Fruit fly (Drosophila melanogaster) whole organism, embryonic: Measurements from ENCODE around the gene CG8236.
A peak's percentile ranks its signal among the peaks of the same experiment; 100 is the strongest.

Experiments
- Atf3 ChIP-seq: fragments of 200-800 bp; sonication (Bioruptor generic); optimal IDR thresholded peaks from 3 replicates; lab custom pipeline; 2016; ENCODE audit warnings: missing biosample characterization, missing genetic modification characterization
- Bgb ChIP-seq: fragments of 200-800 bp; sonication (Bioruptor generic); IDR thresholded peaks from 2 replicates; pipeline ENCODE4 v1.3.6; 2022; ENCODE audit warnings: missing biosample characterization, missing genetic modification characterization; ENCODE audit not compliant: partially characterized antibody
- CG10274 ChIP-seq: fragments of 200-800 bp; sonication (Bioruptor generic); optimal IDR thresholded peaks from 3 replicates; lab custom pipeline; 2017; ENCODE audit warnings: missing biosample characterization, mild to moderate bottlenecking, missing genetic modification characterization
- CG10959 ChIP-seq: fragments of 200-800 bp; sonication (Bioruptor generic); IDR thresholded peaks from 2 replicates; pipeline ENCODE4 v1.3.6; 2022; ENCODE audit warnings: missing biosample characterization, missing genetic modification characterization
- CG11398 ChIP-seq: fragments of 200-800 bp; sonication (Bioruptor generic); optimal IDR thresholded peaks from 2 replicates; lab custom pipeline; 2016; ENCODE audit warnings: missing biosample characterization, missing genetic modification characterization
- CG11504 ChIP-seq: fragments of 200-800 bp; sonication (Bioruptor generic); optimal IDR thresholded peaks from 3 replicates; lab custom pipeline; 2019; ENCODE audit warnings: missing biosample characterization, mild to moderate bottlenecking, missing genetic modification characterization, moderate library complexity
- CG13424 ChIP-seq: fragments of 200-800 bp; sonication (Bioruptor generic); optimal IDR thresholded peaks from 2 replicates; lab custom pipeline; 2019; ENCODE audit warnings: missing biosample characterization, mild to moderate bottlenecking, missing genetic modification characterization, moderate library complexity
- CG17328 ChIP-seq: fragments of 200-800 bp; sonication (Bioruptor generic); IDR thresholded peaks from 2 replicates; pipeline ENCODE4 v1.3.6; 2022; ENCODE audit warnings: missing biosample characterization, missing genetic modification characterization
- CG18011 ChIP-seq: fragments of 200-800 bp; sonication (Bioruptor generic); optimal IDR thresholded peaks from 2 replicates; lab custom pipeline; 2017; ENCODE audit warnings: missing biosample characterization, missing genetic modification characterization, mild to moderate bottlenecking, moderate library complexity, missing genotype
- CG2129 ChIP-seq: fragments of 200-800 bp; sonication (Bioruptor generic); IDR thresholded peaks from 2 replicates; pipeline ENCODE4 v1.3.6; 2022; ENCODE audit warnings: missing biosample characterization, missing genetic modification characterization; ENCODE audit not compliant: partially characterized antibody
- CG3065 ChIP-seq: fragments of 200-800 bp; sonication (Bioruptor generic); optimal IDR thresholded peaks from 2 replicates; lab custom pipeline; 2016; ENCODE audit warnings: missing biosample characterization, missing genetic modification characterization
- CG3407 ChIP-seq: fragments of 200-800 bp; sonication (Bioruptor generic); optimal IDR thresholded peaks from 2 replicates; lab custom pipeline; 2018; ENCODE audit warnings: missing biosample characterization, mild to moderate bottlenecking, missing genetic modification characterization
- CG4617 ChIP-seq: fragments of 200-800 bp; sonication (Bioruptor generic); optimal IDR thresholded peaks from 3 replicates; lab custom pipeline; 2016; ENCODE audit warnings: missing biosample characterization, missing genetic modification characterization, borderline replicate concordance
- CG5245 ChIP-seq: fragments of 200-800 bp; sonication (Bioruptor generic); optimal IDR thresholded peaks from 3 replicates; lab custom pipeline; 2016; ENCODE audit warnings: missing biosample characterization, missing genetic modification characterization
- CG6765 ChIP-seq: fragments of 200-800 bp; sonication (Bioruptor generic); optimal IDR thresholded peaks from 3 replicates; lab custom pipeline; 2017; ENCODE audit warnings: missing biosample characterization, mild to moderate bottlenecking, missing genetic modification characterization
- CG6813 ChIP-seq: fragments of 200-800 bp; sonication (Bioruptor generic); optimal IDR thresholded peaks from 2 replicates; lab custom pipeline; 2017; ENCODE audit warnings: missing biosample characterization, missing genetic modification characterization, mild to moderate bottlenecking, moderate library complexity, missing genetic modification reagents
- CG8765 ChIP-seq: fragments of 200-800 bp; sonication (Bioruptor generic); IDR thresholded peaks from 2 replicates; pipeline ENCODE4 v1.3.6; 2022; ENCODE audit warnings: missing biosample characterization, missing genetic modification characterization
- CG8944 ChIP-seq: fragments of 200-800 bp; sonication (Bioruptor generic); optimal IDR thresholded peaks from 3 replicates; lab custom pipeline; 2016; ENCODE audit warnings: missing biosample characterization, missing genetic modification characterization
- CG9876 ChIP-seq: fragments of 200-800 bp; sonication (Bioruptor generic); optimal IDR thresholded peaks from 2 replicates; lab custom pipeline; 2016; ENCODE audit warnings: missing biosample characterization, missing genetic modification characterization
- CG9932 ChIP-seq: fragments of 200-800 bp; sonication (Bioruptor generic); IDR thresholded peaks from 2 replicates; pipeline ENCODE4 v1.3.6; 2022; ENCODE audit warnings: missing biosample characterization, missing genetic modification characterization
- CHES-1-like ChIP-seq: fragments of 200-800 bp; sonication (Bioruptor generic); optimal IDR thresholded peaks from 2 replicates; lab custom pipeline; 2016; ENCODE audit warnings: missing biosample characterization, missing genetic modification characterization
- Dll ChIP-seq: fragments of 200-800 bp; sonication (Bioruptor generic); IDR thresholded peaks from 4 replicates; pipeline ENCODE4 v1.3.6; 2022; ENCODE audit warnings: missing biosample characterization, missing genetic modification characterization; ENCODE audit not compliant: partially characterized antibody
- Hand ChIP-seq: fragments of 200-800 bp; sonication (Bioruptor generic); optimal IDR thresholded peaks from 2 replicates; lab custom pipeline; 2017; ENCODE audit warnings: mild to moderate bottlenecking, missing biosample characterization, missing genetic modification reagents, missing genetic modification characterization
- Hmx ChIP-seq: fragments of 200-800 bp; sonication (Bioruptor generic); optimal IDR thresholded peaks from 2 replicates; lab custom pipeline; 2016; ENCODE audit warnings: missing biosample characterization, missing genetic modification characterization
- Hr39 ChIP-seq: fragments of >200 bp; optimal IDR thresholded peaks from 2 replicates; lab custom pipeline; 2017
- Kr ChIP-seq: fragments of 200-800 bp; sonication (Bioruptor generic); optimal IDR thresholded peaks from 2 replicates; lab custom pipeline; 2017; ENCODE audit warnings: missing biosample characterization, mild to moderate bottlenecking, missing genetic modification characterization
- Oaz ChIP-seq: fragments of 200-800 bp; sonication (Bioruptor generic); IDR thresholded peaks from 2 replicates; pipeline ENCODE4 v1.3.6; 2022; ENCODE audit warnings: missing biosample characterization, missing genetic modification characterization
- Optix ChIP-seq: fragments of 200-800 bp; sonication (Bioruptor generic); IDR thresholded peaks from 3 replicates; pipeline ENCODE4 v1.3.6; 2022; ENCODE audit warnings: missing biosample characterization, missing genetic modification characterization
- Sox102F ChIP-seq: fragments of 200-800 bp; sonication (Bioruptor generic); optimal IDR thresholded peaks from 2 replicates; lab custom pipeline; 2018; ENCODE audit warnings: missing biosample characterization, mild to moderate bottlenecking, missing genetic modification characterization, moderate library complexity
- Spps ChIP-seq: fragments of 200-800 bp; sonication (Bioruptor generic); optimal IDR thresholded peaks from 2 replicates; lab custom pipeline; 2018; ENCODE audit warnings: missing biosample characterization, mild to moderate bottlenecking, missing genetic modification characterization
- TFAM ChIP-seq: fragments of 200-800 bp; sonication (Bioruptor generic); optimal IDR thresholded peaks from 2 replicates; lab custom pipeline; 2017; ENCODE audit warnings: missing biosample characterization, missing genetic modification characterization, inconsistent platforms
- ab ChIP-seq: fragments of 200-800 bp; sonication (Bioruptor generic); optimal IDR thresholded peaks from 2 replicates; lab custom pipeline; 2016; ENCODE audit warnings: missing biosample characterization, missing genetic modification characterization
- ac ChIP-seq: fragments of 200-800 bp; sonication (Bioruptor generic); optimal IDR thresholded peaks from 3 replicates; lab custom pipeline; 2017; ENCODE audit warnings: missing biosample characterization, mild to moderate bottlenecking, missing genetic modification characterization
- ara ChIP-seq: fragments of 200-800 bp; sonication (Bioruptor generic); IDR thresholded peaks from 2 replicates; pipeline ENCODE4 v1.3.6; 2022; ENCODE audit warnings: missing biosample characterization, missing genetic modification characterization
- chinmo ChIP-seq: fragments of 200-800 bp; sonication (Bioruptor generic); IDR thresholded peaks from 4 replicates; pipeline ENCODE4 v1.3.6; 2022; ENCODE audit warnings: missing biosample characterization, missing genetic modification characterization; ENCODE audit not compliant: partially characterized antibody
- corto ChIP-seq: fragments of 200-800 bp; sonication (Bioruptor generic); optimal IDR thresholded peaks from 2 replicates; lab custom pipeline; 2016; ENCODE audit warnings: missing biosample characterization, mild to moderate bottlenecking, missing genetic modification characterization, moderate library complexity
- fru ChIP-seq: fragments of >200 bp; optimal IDR thresholded peaks from 2 replicates; lab custom pipeline; 2017
- gce ChIP-seq: fragments of 200-800 bp; sonication (Bioruptor generic); IDR thresholded peaks from 3 replicates; pipeline ENCODE4 v1.3.6; 2022; ENCODE audit warnings: missing biosample characterization, missing genetic modification characterization
- gem ChIP-seq: fragments of 200-800 bp; sonication (Bioruptor generic); optimal IDR thresholded peaks from 2 replicates; lab custom pipeline; 2019; ENCODE audit warnings: missing biosample characterization, mild to moderate bottlenecking, missing genetic modification characterization, moderate library complexity
- grn ChIP-seq: fragments of 200-800 bp; sonication (Bioruptor generic); optimal IDR thresholded peaks from 3 replicates; lab custom pipeline; 2017; ENCODE audit warnings: missing biosample characterization, missing genetic modification characterization
- ham ChIP-seq: fragments of 200-800 bp; sonication (Bioruptor generic); IDR thresholded peaks from 2 replicates; pipeline ENCODE4 v1.3.6; 2022; ENCODE audit warnings: missing biosample characterization, missing genetic modification characterization
- jumu ChIP-seq: fragments of 200-800 bp; sonication (Bioruptor generic); optimal IDR thresholded peaks from 3 replicates; lab custom pipeline; 2016; ENCODE audit warnings: missing biosample characterization, missing genetic modification characterization
- kay ChIP-seq: fragments of 200-800 bp; sonication (Bioruptor generic); optimal IDR thresholded peaks from 2 replicates; lab custom pipeline; 2016; ENCODE audit warnings: missing biosample characterization, missing genetic modification characterization
- kni ChIP-seq: fragments of 200-800 bp; sonication (Bioruptor generic); optimal IDR thresholded peaks from 3 replicates; lab custom pipeline; 2017; ENCODE audit warnings: mild to moderate bottlenecking, missing biosample characterization, missing genetic modification reagents, missing genetic modification characterization
- lmd ChIP-seq: fragments of 200-800 bp; sonication (Bioruptor generic); IDR thresholded peaks from 2 replicates; pipeline ENCODE4 v1.3.6; 2022; ENCODE audit warnings: missing biosample characterization, missing genetic modification characterization
- mld ChIP-seq: fragments of 200-800 bp; sonication (Bioruptor generic); IDR thresholded peaks from 3 replicates; pipeline ENCODE4 v1.3.6; 2022; ENCODE audit warnings: missing biosample characterization, missing genetic modification characterization; ENCODE audit not compliant: partially characterized antibody
- otp ChIP-seq: fragments of 200-800 bp; sonication (Bioruptor generic); IDR thresholded peaks from 3 replicates; pipeline ENCODE4, ENCODE4 v1.3.6; 2022; ENCODE audit warnings: missing biosample characterization, missing genetic modification characterization
- schlank ChIP-seq: fragments of 200-800 bp; sonication (Bioruptor generic); optimal IDR thresholded peaks from 2 replicates; lab custom pipeline; 2018; ENCODE audit warnings: missing biosample characterization, mild to moderate bottlenecking, missing genetic modification characterization
- slbo ChIP-seq: fragments of 200-800 bp; sonication (Bioruptor generic); IDR thresholded peaks from 2 replicates; pipeline ENCODE4 v1.3.6; 2022; ENCODE audit warnings: missing biosample characterization, missing genetic modification characterization
- slp2 ChIP-seq: fragments of 200-800 bp; sonication (Bioruptor generic); optimal IDR thresholded peaks from 2 replicates; lab custom pipeline; 2016; ENCODE audit warnings: missing biosample characterization, missing genetic modification characterization

CG8236 gene

DNA sequence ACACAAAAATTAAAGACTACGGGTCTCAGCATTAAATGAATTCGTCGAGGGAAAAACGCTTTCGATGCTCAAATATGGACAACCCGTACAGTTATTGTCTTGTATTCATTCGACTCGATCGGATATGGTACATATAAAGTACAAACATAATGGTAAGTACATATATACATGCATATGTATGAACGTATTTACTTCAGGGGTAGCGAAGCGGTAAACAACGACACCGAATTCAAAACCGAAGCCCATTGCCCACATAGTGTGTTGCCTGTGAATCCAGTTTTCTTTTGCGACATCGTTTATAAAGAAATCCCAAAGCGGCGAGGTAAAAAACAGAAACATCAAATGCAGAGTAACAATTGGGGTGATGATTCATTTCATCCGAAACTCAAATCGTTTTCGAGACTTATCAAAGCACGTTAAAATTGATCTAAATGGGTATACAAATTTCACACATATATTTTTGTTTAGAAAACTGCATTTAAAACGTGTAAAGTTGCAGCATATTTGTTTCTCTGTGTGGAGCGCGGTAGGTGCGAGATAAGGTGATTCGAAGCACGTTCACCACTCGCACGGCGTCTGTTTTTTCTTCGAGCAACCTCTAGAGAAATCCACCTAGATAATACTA lies 43.3 kb downstream of the CG8236 start (continued):
- 0 out of 3 replicates have a peak, but pooled peaks have one; percentile 24 for TF ChIP-seq otp (GFP tag; lab: Robert Waterston, UW)
- TF ChIP-seq kay: peak; percentile 64
- no peak for TF ChIP-seq CG10274 (GFP tag; lab: Kevin White, UChicago)
- TF ChIP-seq ab: no peak
- TF ChIP-seq CG9932 (GFP tag; lab: Robert Waterston, UW): peak; percentile 73
- TF ChIP-seq jumu (GFP tag; lab: Kevin White, UChicago): peak; percentile 12
- no peak for TF ChIP-seq fru (lab: Kevin White, UChicago)
- no peak for TF ChIP-seq ham (GFP tag; lab: Robert Waterston, UW)
- TF ChIP-seq CG11504 (tag; lab: Kevin White, UChicago): peak; percentile 44
- no peak for TF ChIP-seq TFAM (GFP tag; lab: Kevin White, UChicago)
- TF ChIP-seq schlank (tag; lab: Kevin White, UChicago): peak; percentile 20
- TF ChIP-seq Spps (tag; lab: Kevin White, UChicago): peak; percentile 42
- peak; percentile 17; the same call in 1 of the 2 replicates for TF ChIP-seq CG10959 (GFP tag; lab: Robert Waterston, UW)
- TF ChIP-seq gem (tag; lab: Kevin White, UChicago): peak; percentile 66
- 0 out of 3 replicates have a peak, but pooled peaks have one; percentile 10 for TF ChIP-seq gce (GFP tag; lab: Robert Waterston, UW)
- TF ChIP-seq CG3065 (GFP tag; lab: Kevin White, UChicago): no peak
- TF ChIP-seq CG17328: no peak
- no peak for TF ChIP-seq CG3407 (GFP tag; lab: Kevin White, UChicago)
- peak; percentile 16 for TF ChIP-seq CG13424 (tag; lab: Kevin White, UChicago)
- 0 out of 2 replicates have a peak, but pooled peaks have one; percentile 47 for TF ChIP-seq Oaz (GFP tag; lab: Robert Waterston, UW)
- TF ChIP-seq CG8944 (GFP tag; lab: Kevin White, UChicago): peak; percentile 31
- peak; percentile 23; the same call in 1 of the 2 replicates for TF ChIP-seq ara
- peak; percentile 52 for TF ChIP-seq kni (GFP tag; lab: Kevin White, UChicago)
- no peak for TF ChIP-seq mld (GFP tag; lab: Robert Waterston, UW)
- TF ChIP-seq CG9876 (GFP tag; lab: Kevin White, UChicago): no peak
- no peak for TF ChIP-seq Bgb (GFP tag; lab: Robert Waterston, UW)
- TF ChIP-seq Atf3: no peak
- no peak for TF ChIP-seq Dll (GFP tag; lab: Robert Waterston, UW)
- no peak for TF ChIP-seq CG6765 (GFP tag; lab: Kevin White, UChicago)
- TF ChIP-seq Hr39: no peak
- TF ChIP-seq CG6813: peak; percentile 34
- TF ChIP-seq slp2 (GFP tag; lab: Kevin White, UChicago): peak; percentile 17
- TF ChIP-seq CG8765 (GFP tag; lab: Robert Waterston, UW): no peak
- TF ChIP-seq Hmx: no peak
- no peak for TF ChIP-seq CHES-1-like (GFP tag; lab: Kevin White, UChicago)
- TF ChIP-seq CG5245 (GFP tag; lab: Kevin White, UChicago): no peak
- no peak for TF ChIP-seq Kr
- TF ChIP-seq CG2129: no peak
- peak; percentile 29 for TF ChIP-seq Hand
- peak; percentile 67 for TF ChIP-seq Sox102F (GFP tag; lab: Kevin White, UChicago)
- no peak for TF ChIP-seq ac
- peak; percentile 48 for TF ChIP-seq lmd (GFP tag; lab: Robert Waterston, UW)
- peak; percentile 67 for TF ChIP-seq slbo (GFP tag; lab: Robert Waterston, UW)
- TF ChIP-seq grn (GFP tag; lab: Kevin White, UChicago): peak; percentile 50
- TF ChIP-seq Optix (GFP tag; lab: Robert Waterston, UW): no peak
- TF ChIP-seq CG18011 (GFP tag; lab: Kevin White, UChicago): peak; percentile 16
- TF ChIP-seq corto (GFP tag; lab: Kevin White, UChicago): no peak
- 0 out of 4 replicates have a peak, but pooled peaks have one; percentile 13 for TF ChIP-seq chinmo
- peak; percentile 11 for TF ChIP-seq CG11398 (GFP tag; lab: Kevin White, UChicago)
- TF ChIP-seq CG4617: no peak
